Fruit fly (Drosophila melanogaster) whole organism, embryonic: ENCODE measurements around the gene Gr36c.

ENCODE experiments used
- Ada2b ChIP-seq: fragments of 200-800 bp; sonication (Bioruptor generic); IDR thresholded peaks from 2 replicates; pipeline ENCODE4 v1.3.6; 2022; ENCODE audit warnings: missing biosample characterization, missing genetic modification characterization
- Antp ChIP-seq: fragments of 200-800 bp; sonication (Bioruptor generic); optimal IDR thresholded peaks from 3 replicates; lab custom pipeline; 2016; ENCODE audit warnings: missing biosample characterization, missing genetic modification characterization
- Atf-2 ChIP-seq: fragments of 200-800 bp; sonication (Bioruptor generic); optimal IDR thresholded peaks from 2 replicates; lab custom pipeline; 2016; ENCODE audit warnings: missing biosample characterization, missing genetic modification characterization
- Bgb ChIP-seq: fragments of 200-800 bp; sonication (Bioruptor generic); IDR thresholded peaks from 2 replicates; pipeline ENCODE4 v1.3.6; 2022; ENCODE audit warnings: missing biosample characterization, missing genetic modification characterization; ENCODE audit not compliant: partially characterized antibody
- CG10321 ChIP-seq: fragments of 200-800 bp; sonication (Bioruptor generic); IDR thresholded peaks from 2 replicates; pipeline ENCODE4 v1.3.6; 2022; ENCODE audit warnings: missing biosample characterization, missing genetic modification characterization
- CG10543 ChIP-seq: fragments of 200-800 bp; sonication (Bioruptor generic); optimal IDR thresholded peaks from 3 replicates; lab custom pipeline; 2017; ENCODE audit warnings: missing biosample characterization, mild to moderate bottlenecking, missing genetic modification characterization, moderate library complexity
- CG11247 ChIP-seq: fragments of 200-800 bp; sonication (Bioruptor generic); IDR thresholded peaks from 2 replicates; pipeline ENCODE4 v1.3.6; 2022; ENCODE audit warnings: missing biosample characterization, missing genetic modification characterization
- CG11456 ChIP-seq: fragments of 200-800 bp; sonication (Bioruptor generic); IDR thresholded peaks from 3 replicates; pipeline ENCODE4 v1.3.6; 2022; ENCODE audit warnings: missing biosample characterization, missing genetic modification characterization
- CG13424 ChIP-seq: fragments of 200-800 bp; sonication (Bioruptor generic); optimal IDR thresholded peaks from 2 replicates; lab custom pipeline; 2019; ENCODE audit warnings: missing biosample characterization, mild to moderate bottlenecking, missing genetic modification characterization, moderate library complexity
- CG15073 ChIP-seq: fragments of 200-800 bp; sonication (Bioruptor generic); optimal IDR thresholded peaks from 2 replicates; lab custom pipeline; 2016; ENCODE audit warnings: missing biosample characterization, missing genetic modification characterization
- CG15479 ChIP-seq: fragments of 200-800 bp; sonication (Bioruptor generic); optimal IDR thresholded peaks from 3 replicates; lab custom pipeline; 2019; ENCODE audit warnings: missing biosample characterization, mild to moderate bottlenecking, missing genetic modification characterization, moderate library complexity
- CG16863 ChIP-seq: fragments of 200-800 bp; sonication (Bioruptor generic); optimal IDR thresholded peaks from 3 replicates; lab custom pipeline; 2016; ENCODE audit warnings: missing biosample characterization, missing genetic modification characterization
- CG17612 ChIP-seq: fragments of 200-800 bp; sonication (Bioruptor generic); IDR thresholded peaks from 2 replicates; pipeline ENCODE4 v1.3.6; 2022; ENCODE audit warnings: missing biosample characterization, missing genetic modification characterization
- CG3163 ChIP-seq: fragments of 200-800 bp; sonication (Bioruptor generic); optimal IDR thresholded peaks from 3 replicates; lab custom pipeline; 2016; ENCODE audit warnings: missing biosample characterization, missing genetic modification characterization
- CG4282 ChIP-seq: fragments of 200-800 bp; sonication (Bioruptor generic); optimal IDR thresholded peaks from 2 replicates; lab custom pipeline; 2016; ENCODE audit warnings: missing biosample characterization, missing genetic modification characterization
- CG4730 ChIP-seq: fragments of 200-800 bp; sonication (Bioruptor generic); IDR thresholded peaks from 2 replicates; pipeline ENCODE4 v1.3.6; 2022; ENCODE audit warnings: missing biosample characterization, missing genetic modification characterization
- CG7745 ChIP-seq: fragments of 200-800 bp; sonication (Bioruptor generic); optimal IDR thresholded peaks from 2 replicates; lab custom pipeline; 2018; ENCODE audit warnings: missing biosample characterization, mild to moderate bottlenecking, missing genetic modification characterization, moderate library complexity
- CG7786 ChIP-seq: fragments of 200-800 bp; sonication (Bioruptor generic); optimal IDR thresholded peaks from 2 replicates; lab custom pipeline; 2016; ENCODE audit warnings: missing biosample characterization, missing genetic modification characterization
- CG8290 ChIP-seq, 3 experiments: fragments of 200-800 bp; sonication (Bioruptor generic); optimal IDR thresholded peaks; 2 replicates each; lab custom pipeline; 2016 to 2019; ENCODE audit warnings: missing biosample characterization in 3 of 3, missing genetic modification characterization in 3 of 3, mild to moderate bottlenecking in 2 of 3, moderate library complexity in 1 of 3
- CTCF ChIP-seq: fragments of 200-800 bp; sonication (Bioruptor generic); optimal IDR thresholded peaks from 2 replicates; lab custom pipeline; 2017; ENCODE audit warnings: missing biosample characterization, mild to moderate bottlenecking, missing genetic modification characterization, moderate library complexity
- CoRest ChIP-seq: fragments of 200-800 bp; sonication (Bioruptor generic); optimal IDR thresholded peaks from 3 replicates; lab custom pipeline; 2018; ENCODE audit warnings: missing biosample characterization, mild to moderate bottlenecking, missing genetic modification characterization, moderate library complexity
- Deaf1 ChIP-seq: fragments of 200-800 bp; optimal IDR thresholded peaks from 3 replicates; lab custom pipeline; 2019; ENCODE audit warnings: missing biosample characterization, mild to moderate bottlenecking, missing genetic modification characterization, moderate library complexity
- Dref ChIP-seq: fragments of 200-800 bp; sonication (Bioruptor generic); IDR thresholded peaks from 2 replicates; pipeline ENCODE4 v1.3.6; 2022; ENCODE audit warnings: missing biosample characterization, missing genetic modification characterization
- Gug ChIP-seq: fragments of 200-800 bp; sonication (Bioruptor generic); IDR thresholded peaks from 4 replicates; pipeline ENCODE4 v1.3.6; 2022; ENCODE audit warnings: missing biosample characterization, missing genetic modification characterization
- HLH4C ChIP-seq: fragments of 200-800 bp; sonication (Bioruptor generic); IDR thresholded peaks from 3 replicates; pipeline ENCODE4 v1.3.6; 2022; ENCODE audit warnings: missing biosample characterization, missing genetic modification characterization; ENCODE audit not compliant: partially characterized antibody
- HmgZ ChIP-seq: fragments of 200-800 bp; sonication (Bioruptor generic); optimal IDR thresholded peaks from 2 replicates; lab custom pipeline; 2018; ENCODE audit warnings: missing biosample characterization, mild to moderate bottlenecking, missing genetic modification characterization
- Hmr ChIP-seq: fragments of 200-800 bp; sonication (Bioruptor generic); optimal IDR thresholded peaks from 3 replicates; lab custom pipeline; 2017; ENCODE audit warnings: mild to moderate bottlenecking, missing biosample characterization, missing genetic modification reagents, missing genetic modification characterization
- Jarid2 ChIP-seq: fragments of 200-800 bp; sonication (Bioruptor generic); optimal IDR thresholded peaks from 3 replicates; lab custom pipeline; 2017; ENCODE audit warnings: mild to moderate bottlenecking, missing biosample characterization, missing genetic modification reagents, missing genetic modification characterization
- Ravus ChIP-seq: fragments of 200-800 bp; sonication (Bioruptor generic); IDR thresholded peaks from 2 replicates; pipeline ENCODE4 v1.3.6; 2022; ENCODE audit warnings: missing biosample characterization, missing genetic modification characterization
- Sry-β ChIP-seq: fragments of 200-800 bp; sonication (Bioruptor generic); optimal IDR thresholded peaks from 2 replicates; lab custom pipeline; 2018; ENCODE audit warnings: missing biosample characterization, mild to moderate bottlenecking, missing genetic modification characterization, moderate library complexity
- Ssrp ChIP-seq: fragments of 200-800 bp; sonication (Bioruptor generic); optimal IDR thresholded peaks from 2 replicates; lab custom pipeline; 2018; ENCODE audit warnings: missing biosample characterization, mild to moderate bottlenecking, missing genetic modification characterization, moderate library complexity
- Trl ChIP-seq, 3 experiments: fragments of >200 bp in 2 of 3; fragments of 200-800 bp in 1 of 3; sonication (Bioruptor generic) in 1 of 3; optimal IDR thresholded peaks; 2 replicates in 1 of 3; 3 replicates in 2 of 3; lab custom pipeline; 2016 to 2017; ENCODE audit warnings: missing biosample characterization in 1 of 3, missing genetic modification characterization in 1 of 3
- abd-A ChIP-seq: fragments of 200-800 bp; sonication (Bioruptor generic); optimal IDR thresholded peaks from 3 replicates; lab custom pipeline; 2019; ENCODE audit warnings: missing biosample characterization, mild to moderate bottlenecking, missing genetic modification characterization, moderate library complexity
- amos ChIP-seq: fragments of 200-800 bp; sonication (Bioruptor generic); IDR thresholded peaks from 2 replicates; pipeline ENCODE4 v1.3.6; 2022; ENCODE audit warnings: missing biosample characterization, missing genetic modification characterization; ENCODE audit not compliant: partially characterized antibody
- ap ChIP-seq: fragments of 200-800 bp; sonication (Bioruptor generic); IDR thresholded peaks from 2 replicates; pipeline ENCODE4 v1.3.6; 2022; ENCODE audit warnings: missing biosample characterization, missing genetic modification characterization
- cad ChIP-seq: fragments of >200 bp; optimal IDR thresholded peaks from 2 replicates; lab custom pipeline; 2017; ENCODE audit warnings: missing biosample characterization, missing genetic modification characterization
- chn ChIP-seq: fragments of 200-800 bp; sonication (Bioruptor generic); optimal IDR thresholded peaks from 2 replicates; lab custom pipeline; 2016; ENCODE audit warnings: missing biosample characterization, missing genetic modification characterization
- dimm ChIP-seq: fragments of 200-800 bp; sonication (Bioruptor generic); IDR thresholded peaks from 2 replicates; pipeline ENCODE4 v1.3.6; 2022; ENCODE audit warnings: missing biosample characterization, missing genetic modification characterization
- ewg ChIP-seq: fragments of 200-800 bp; sonication (Bioruptor generic); optimal IDR thresholded peaks from 3 replicates; lab custom pipeline; 2017; ENCODE audit warnings: mild to moderate bottlenecking, missing biosample characterization, missing genetic modification reagents, missing genetic modification characterization
- fd96Cb ChIP-seq: fragments of 200-800 bp; sonication (Bioruptor generic); optimal IDR thresholded peaks from 2 replicates; lab custom pipeline; 2018; ENCODE audit warnings: missing biosample characterization, mild to moderate bottlenecking, missing genetic modification characterization, moderate library complexity
- gro ChIP-seq: fragments of 200-800 bp; sonication (Bioruptor generic); optimal IDR thresholded peaks from 2 replicates; lab custom pipeline; 2016; ENCODE audit warnings: missing biosample characterization, missing genetic modification characterization
- hb ChIP-seq: fragments of 200-800 bp; sonication (Bioruptor generic); IDR thresholded peaks from 3 replicates; pipeline ENCODE4 v1.3.6; 2022; ENCODE audit warnings: missing biosample characterization, missing genetic modification characterization; ENCODE audit not compliant: partially characterized antibody
- hkb ChIP-seq, 2 experiments: fragments of 200-800 bp in 1 of 2; fragments of >200 bp in 1 of 2; sonication (Bioruptor generic) in 1 of 2; IDR thresholded peaks in 1 of 2; optimal IDR thresholded peaks in 1 of 2; 2 replicates each; pipeline versions ENCODE4 v1.3.6 to Lab custom; 2017 to 2022; ENCODE audit warnings: missing biosample characterization in 1 of 2, missing genetic modification characterization in 1 of 2
- kah ChIP-seq: fragments of 200-800 bp; sonication (Bioruptor generic); optimal IDR thresholded peaks from 2 replicates; lab custom pipeline; 2018; ENCODE audit warnings: missing biosample characterization, mild to moderate bottlenecking, missing genetic modification characterization
- onecut ChIP-seq: fragments of 200-800 bp; sonication (Bioruptor generic); IDR thresholded peaks from 2 replicates; pipeline ENCODE4 v1.3.6; 2022; ENCODE audit warnings: missing biosample characterization, missing genetic modification characterization
- pfk ChIP-seq: fragments of 200-800 bp; sonication (Bioruptor generic); optimal IDR thresholded peaks from 2 replicates; lab custom pipeline; 2018; ENCODE audit warnings: missing biosample characterization, mild to moderate bottlenecking, missing genetic modification characterization, moderate library complexity
- schlank ChIP-seq: fragments of 200-800 bp; sonication (Bioruptor generic); optimal IDR thresholded peaks from 2 replicates; lab custom pipeline; 2018; ENCODE audit warnings: missing biosample characterization, mild to moderate bottlenecking, missing genetic modification characterization
- slbo ChIP-seq: fragments of 200-800 bp; sonication (Bioruptor generic); IDR thresholded peaks from 2 replicates; pipeline ENCODE4 v1.3.6; 2022; ENCODE audit warnings: missing biosample characterization, missing genetic modification characterization
- toy ChIP-seq: fragments of 200-800 bp; sonication (Bioruptor generic); IDR thresholded peaks from 2 replicates; pipeline ENCODE4 v1.3.6; 2022; ENCODE audit warnings: missing biosample characterization, missing genetic modification characterization
- tx ChIP-seq: fragments of 200-800 bp; sonication (Bioruptor generic); optimal IDR thresholded peaks from 2 replicates; lab custom pipeline; 2016; ENCODE audit warnings: missing biosample characterization, missing genetic modification characterization

Gr36c gene

dm6 chr2L:17180038-17180437, at the start of gene Gr36c:
Gr36c (plus strand) TSS chr2L:17180338.
- no peak for TF ChIP-seq CG8290 (GFP tag; optimal IDR thresholded peaks at IDR 0.05; lab: Kevin White, UChicago)
- TF ChIP-seq CG8290 (tag; optimal IDR thresholded peaks at IDR 0.05; lab: Kevin White, UChicago) = no peak
- no peak for TF ChIP-seq Dref (GFP tag; lab: Robert Waterston, UW)
- TF ChIP-seq CG15479 = no peak
- TF ChIP-seq slbo = no peak
- no peak for TF ChIP-seq CG4730 (GFP tag; lab: Robert Waterston, UW)
- no peak for TF ChIP-seq gro (GFP tag; lab: Kevin White, UChicago)
- TF ChIP-seq hkb (optimal IDR thresholded peaks at IDR 0.05; lab: Kevin White, UChicago) = no peak
- no peak for TF ChIP-seq hkb (GFP tag; IDR thresholded peaks at IDR 0.05; lab: Robert Waterston, UW)
- no peak for TF ChIP-seq dimm
- TF ChIP-seq tx (GFP tag; lab: Kevin White, UChicago) = no peak
- TF ChIP-seq Ssrp (tag; lab: Kevin White, UChicago) = no peak
- no peak for TF ChIP-seq CG10543 (GFP tag; lab: Kevin White, UChicago)
- no peak for TF ChIP-seq HmgZ (tag; lab: Kevin White, UChicago)
- TF ChIP-seq CG11247 (GFP tag; lab: Robert Waterston, UW) = no peak
- TF ChIP-seq CG7786 (GFP tag; lab: Kevin White, UChicago) = no peak
- TF ChIP-seq CoRest (tag; lab: Kevin White, UChicago) = no peak
- TF ChIP-seq CG15073 (GFP tag; lab: Kevin White, UChicago) = no peak
- no peak for TF ChIP-seq CG7745
- TF ChIP-seq, all 482 proteins: peak for 0

dm6 chr2L:17130795-17131194, 49.3 kb upstream of the Gr36c start, which contains the start of the genes CG34106 and beat-IIIa:
CG34106 (plus strand) TSS chr2L:17131024.
beat-IIIa (plus strand) TSS chr2L:17131024.
- TF ChIP-seq Ada2b (no peak), CG3163 (GFP tag; lab: Kevin White, UChicago) (no peak), HLH4C (0 out of 3 replicates have a peak, but pooled peaks have one; percentile 18), toy (no peak), onecut (peak; percentile 9; the same call in 1 of the 2 replicates), Hmr (GFP tag; lab: Kevin White, UChicago) (peak; percentile 5), hb (GFP tag; lab: Robert Waterston, UW) (no peak), CG10321 (GFP tag; lab: Robert Waterston, UW) (no peak), CG13424 (tag; lab: Kevin White, UChicago) (no peak), cad (no peak), schlank (no peak), CG4282 (GFP tag; lab: Kevin White, UChicago) (no peak), CG11456 (GFP tag; lab: Robert Waterston, UW) (peak; percentile 61; the same call in 1 of the 3 replicates), Atf-2 (GFP tag; lab: Kevin White, UChicago) (no peak), Deaf1 (tag; lab: Kevin White, UChicago) (peak; percentile 88), CG16863 (GFP tag; lab: Kevin White, UChicago) (no peak), CG17612 (GFP tag; lab: Robert Waterston, UW) (no peak), pfk (GFP tag; lab: Kevin White, UChicago) (peak; percentile 80), Sry-β (GFP tag; lab: Kevin White, UChicago) (no peak), Jarid2 (peak; percentile 69), Trl (optimal IDR thresholded peaks at IDR 0.05; lab: Kevin White, UChicago) (peak; percentile 33 to 49), Trl (GFP tag; optimal IDR thresholded peaks at IDR 0.05; lab: Kevin White, UChicago) (no peak), kah (GFP tag; lab: Kevin White, UChicago) (no peak), Ravus (GFP tag; lab: Robert Waterston, UW) (no peak), fd96Cb (tag; lab: Kevin White, UChicago) (no peak), ewg (no peak), CTCF (GFP tag; lab: Kevin White, UChicago) (peak; percentile 87), abd-A (tag; lab: Kevin White, UChicago) (peak; percentile 30), amos (GFP tag; lab: Robert Waterston, UW) (peak; percentile 21; the same call in 1 of the 2 replicates), Gug (GFP tag; lab: Robert Waterston, UW) (no peak), chn (no peak), ap (GFP tag; lab: Robert Waterston, UW) (no peak), Antp (GFP tag; lab: Kevin White, UChicago) (no peak), Bgb (GFP tag; lab: Robert Waterston, UW) (peak; percentile 15; the same call in 1 of the 2 replicates)
- TF ChIP-seq, all 482 proteins: peak for 12
